Worm (Caenorhabditis elegans) whole organism, L3 larva: ENCODE data around the gene dmsr-4.
A peak's percentile ranks its signal among the peaks of the same experiment; 100 is the strongest.
"Not testable (repeated sequence)": the region's sequence is repeated elsewhere in the genome, so short reads cannot be mapped to it uniquely, and the experiment has no call there.

ENCODE experiments used
- aly-2 ChIP-seq: fragments of 150-350 bp; optimal IDR thresholded peaks from 2 replicates; lab custom pipeline; 2014; ENCODE audit warnings: missing biosample characterization, missing genetic modification characterization
- ama-1 ChIP-seq: fragments of 150-350 bp; optimal IDR thresholded peaks from 2 replicates; lab custom pipeline; 2018
- ceh-16 ChIP-seq: sonication (generic microtip); optimal IDR thresholded peaks from 2 replicates; lab custom pipeline; 2017; ENCODE audit warnings: missing biosample characterization, missing genetic modification characterization
- ceh-28 ChIP-seq: fragments of 150-350 bp; optimal IDR thresholded peaks from 2 replicates; lab custom pipeline; 2014; ENCODE audit warnings: missing biosample characterization, missing genetic modification reagents, missing genetic modification characterization
- ceh-82 ChIP-seq: fragments of 150-350 bp; optimal IDR thresholded peaks from 2 replicates; lab custom pipeline; 2014; ENCODE audit warnings: missing biosample characterization, missing genetic modification characterization
- daf-12 ChIP-seq: fragments of 150-350 bp; optimal IDR thresholded peaks from 2 replicates; lab custom pipeline; 2014; ENCODE audit warnings: missing biosample characterization, missing genetic modification reagents, missing genetic modification characterization
- egl-27 ChIP-seq: sonication (generic microtip); optimal IDR thresholded peaks from 4 replicates; lab custom pipeline; 2017; ENCODE audit warnings: missing biosample characterization, missing genetic modification reagents, missing genetic modification characterization
- egl-5 ChIP-seq: fragments of 150-350 bp; optimal IDR thresholded peaks from 2 replicates; lab custom pipeline; 2017; ENCODE audit warnings: missing biosample characterization, missing genetic modification reagents, missing genetic modification characterization, inconsistent platforms
- elt-1 ChIP-seq: fragments of 150-350 bp; optimal IDR thresholded peaks from 2 replicates; lab custom pipeline; 2014; ENCODE audit warnings: missing biosample characterization, missing genetic modification characterization
- eor-1 ChIP-seq, 2 experiments: fragments of 150-350 bp; optimal IDR thresholded peaks; 2 replicates each; lab custom pipeline; 2014 to 2018; ENCODE audit warnings: missing biosample characterization in 2 of 2, missing genetic modification characterization in 2 of 2
- fkh-10 ChIP-seq: sonication (generic microtip); optimal IDR thresholded peaks from 2 replicates; lab custom pipeline; 2017; ENCODE audit warnings: missing biosample characterization, missing genetic modification reagents, missing genetic modification characterization
- fkh-2 ChIP-seq: fragments of 150-350 bp; optimal IDR thresholded peaks from 2 replicates; lab custom pipeline; 2014; ENCODE audit warnings: missing biosample characterization, missing genetic modification reagents, missing genetic modification characterization
- fos-1 ChIP-seq: fragments of 150-350 bp; optimal IDR thresholded peaks from 2 replicates; lab custom pipeline; 2014; ENCODE audit warnings: missing biosample characterization, missing genetic modification characterization
- hmg-11 ChIP-seq: sonication (generic microtip); optimal IDR thresholded peaks from 2 replicates; lab custom pipeline; 2016; ENCODE audit warnings: missing genetic modification characterization, missing compliant biosample characterization
- lin-15B ChIP-seq: fragments of 150-350 bp; optimal IDR thresholded peaks from 2 replicates; lab custom pipeline; 2014; ENCODE audit warnings: missing biosample characterization, missing genetic modification characterization
- lin-39 ChIP-seq: fragments of 150-350 bp; optimal IDR thresholded peaks from 2 replicates; lab custom pipeline; 2018; ENCODE audit warnings: missing biosample characterization, missing genetic modification reagents, missing genetic modification characterization
- mdl-1 ChIP-seq: fragments of 150-350 bp; optimal IDR thresholded peaks from 2 replicates; lab custom pipeline; 2014; ENCODE audit warnings: missing biosample characterization, missing genetic modification characterization
- mml-1 ChIP-seq: fragments of 150-350 bp; sonication (generic microtip); optimal IDR thresholded peaks from 3 replicates; lab custom pipeline; 2014; ENCODE audit warnings: missing biosample characterization, missing genetic modification characterization
- nfya-1 ChIP-seq: sonication (generic microtip); optimal IDR thresholded peaks from 2 replicates; lab custom pipeline; 2017; ENCODE audit warnings: missing genetic modification characterization, mild to moderate bottlenecking, missing compliant biosample characterization, antibody characterized with exemption, moderate library complexity; ENCODE audit not compliant: insufficient read depth
- nhr-12 ChIP-seq: fragments of 150-350 bp; optimal IDR thresholded peaks from 2 replicates; lab custom pipeline; 2014; ENCODE audit warnings: missing biosample characterization, missing genetic modification characterization
- nhr-237 ChIP-seq: fragments of 150-350 bp; optimal IDR thresholded peaks from 2 replicates; lab custom pipeline; 2014; ENCODE audit warnings: missing biosample characterization, missing genetic modification characterization
- nhr-25 ChIP-seq: sonication (generic microtip); optimal IDR thresholded peaks from 2 replicates; lab custom pipeline; 2017; ENCODE audit warnings: missing biosample characterization, missing genetic modification characterization
- nhr-28 ChIP-seq: fragments of 150-350 bp; optimal IDR thresholded peaks from 2 replicates; lab custom pipeline; 2014; ENCODE audit warnings: missing biosample characterization, missing genetic modification characterization
- nhr-77 ChIP-seq: fragments of 150-350 bp; optimal IDR thresholded peaks from 2 replicates; lab custom pipeline; 2014; ENCODE audit warnings: missing biosample characterization, missing genetic modification characterization
- pha-4 ChIP-seq: fragments of 150-350 bp; optimal IDR thresholded peaks from 2 replicates; lab custom pipeline; 2014; ENCODE audit warnings: missing biosample characterization, missing genetic modification reagents, missing genetic modification characterization
- pqm-1 ChIP-seq: fragments of 150-350 bp; optimal IDR thresholded peaks from 2 replicates; lab custom pipeline; 2017; ENCODE audit warnings: missing biosample characterization, missing genetic modification characterization, inconsistent platforms
- sea-2 ChIP-seq: fragments of 150-350 bp; sonication (generic microtip); optimal IDR thresholded peaks from 4 replicates; lab custom pipeline; 2014; ENCODE audit warnings: missing biosample characterization, missing genetic modification reagents, missing genetic modification characterization
- skn-1 ChIP-seq: fragments of 150-350 bp; optimal IDR thresholded peaks from 2 replicates; lab custom pipeline; 2014; ENCODE audit warnings: missing biosample characterization, missing genetic modification characterization
- snpc-4 ChIP-seq: fragments of 150-350 bp; optimal IDR thresholded peaks from 2 replicates; lab custom pipeline; 2014; ENCODE audit warnings: missing biosample characterization, missing genetic modification characterization
- tbx-2 ChIP-seq: sonication (generic microtip); optimal IDR thresholded peaks from 2 replicates; lab custom pipeline; 2016; ENCODE audit warnings: mild to moderate bottlenecking, missing genetic modification characterization, missing compliant biosample characterization
- unc-39 ChIP-seq: sonication (generic microtip); optimal IDR thresholded peaks from 4 replicates; lab custom pipeline; 2017; ENCODE audit warnings: missing biosample characterization, missing genetic modification characterization
- unc-62 ChIP-seq: fragments of 150-350 bp; sonication (generic microtip); optimal IDR thresholded peaks from 4 replicates; lab custom pipeline; 2014; ENCODE audit warnings: missing biosample characterization, missing genetic modification reagents, missing genetic modification characterization
- zag-1 ChIP-seq: fragments of 150-350 bp; optimal IDR thresholded peaks from 2 replicates; lab custom pipeline; 2014; ENCODE audit warnings: missing biosample characterization, missing genetic modification characterization
- ztf-11 ChIP-seq: fragments of 150-350 bp; optimal IDR thresholded peaks from 2 replicates; lab custom pipeline; 2014; ENCODE audit warnings: missing biosample characterization, missing genetic modification characterization

The dmsr-4 gene

ce11 chrII:321183-321582 lies 35.7 kb downstream of the dmsr-4 start:
- TF ChIP-seq unc-39 (tag; lab: Kevin White, UChicago) (no peak), aly-2 (tag; lab: Kevin White, UChicago) (no peak), hmg-11 (tag; lab: Kevin White, UChicago) (no peak), snpc-4 (tag; lab: Kevin White, UChicago) (no peak), elt-1 (tag; lab: Kevin White, UChicago) (no peak), pha-4 (tag; lab: Kevin White, UChicago) (no peak), fkh-10 (GFP tag; lab: Kevin White, UChicago) (no peak), daf-12 (tag; lab: Kevin White, UChicago) (no peak), nhr-28 (tag; lab: Kevin White, UChicago) (no peak), sea-2 (no peak), zag-1 (no peak), ceh-28 (tag; lab: Kevin White, UChicago) (no peak), nhr-77 (tag; lab: Kevin White, UChicago) (no peak), unc-62 (no peak), eor-1 (tag; optimal IDR thresholded peaks at IDR 0.05; lab: Kevin White, UChicago) (no peak), lin-15B (tag; lab: Kevin White, UChicago) (no peak), ceh-82 (tag; lab: Kevin White, UChicago) (no peak)

ce11 chrII:320783-321182 lies 36.1 kb downstream of the dmsr-4 start:
- no peak for TF ChIP-seq daf-12 (tag; lab: Kevin White, UChicago)
- no peak for TF ChIP-seq ama-1
- TF ChIP-seq nfya-1 (tag; lab: Kevin White, UChicago), result no peak
- TF ChIP-seq sea-2, result no peak
- no peak for TF ChIP-seq mml-1 (tag; lab: Kevin White, UChicago)
- no peak for TF ChIP-seq egl-27 (tag; lab: Kevin White, UChicago)
- no peak for TF ChIP-seq nhr-237 (tag; lab: Kevin White, UChicago)
- no peak for TF ChIP-seq fos-1 (tag; lab: Kevin White, UChicago)
- no peak for TF ChIP-seq tbx-2 (tag; lab: Kevin White, UChicago)
- TF ChIP-seq nhr-25 (tag; lab: Kevin White, UChicago), result no peak
- no peak for TF ChIP-seq nhr-12 (tag; lab: Kevin White, UChicago)
- TF ChIP-seq pqm-1 (tag; lab: Kevin White, UChicago), result no peak
- no peak for TF ChIP-seq skn-1 (tag; lab: Kevin White, UChicago)
- no peak for TF ChIP-seq hmg-11 (tag; lab: Kevin White, UChicago)
- no peak for TF ChIP-seq ztf-11 (tag; lab: Kevin White, UChicago)
- TF ChIP-seq lin-39 (tag; lab: Kevin White, UChicago), result no peak
- TF ChIP-seq mdl-1 (tag; lab: Kevin White, UChicago), result no peak
- TF ChIP-seq pha-4 (tag; lab: Kevin White, UChicago), result no peak
- no peak for TF ChIP-seq fkh-10 (GFP tag; lab: Kevin White, UChicago)
- TF ChIP-seq aly-2 (tag; lab: Kevin White, UChicago), result no peak

- peak; percentile 56 for TF ChIP-seq ama-1
- no peak for TF ChIP-seq unc-39 (tag; lab: Kevin White, UChicago)
- no peak for TF ChIP-seq fkh-2 (tag; lab: Kevin White, UChicago)
- TF ChIP-seq, all 47 proteins: peak for 1
Measured at ce11 chrII:319459-319858, 37.4 kb downstream of the dmsr-4 start, which contains the start of gene far-7. Gene far-7 (plus strand): TSS chrII:319789.

ce11 chrII:313540-313939 lies 43.3 kb downstream of the dmsr-4 start:
- TF ChIP-seq nfya-1 (tag; lab: Kevin White, UChicago) (peak; percentile 31), lin-39 (tag; lab: Kevin White, UChicago) (peak; percentile 57), ceh-16 (tag; lab: Kevin White, UChicago) (no peak)

ce11 chrII:312110-312509 lies 44.8 kb downstream of the dmsr-4 start, which contains the start of gene mps-2:
Gene mps-2 (minus strand): TSS chrII:312210.
- not testable (repeated sequence) for TF ChIP-seq ztf-11 (tag; lab: Kevin White, UChicago); sea-2; egl-5
